Worm (Caenorhabditis elegans) whole organism, L4/young adult: ENCODE results near the gene dhhc-1.

Experiments used
- dao-5 ChIP-seq: sonication (generic microtip); optimal IDR thresholded peaks from 2 replicates; lab custom pipeline; 2016; ENCODE audit warnings: missing genotype, missing genetic modification characterization, moderate library complexity, missing compliant biosample characterization
- him-1 ChIP-seq: sonication (generic microtip); optimal IDR thresholded peaks from 2 replicates; lab custom pipeline; 2016; ENCODE audit warnings: missing genotype, missing genetic modification reagents, missing genetic modification characterization, missing compliant biosample characterization

ce11 chrX:15077597-15078261 is 22.5 kb downstream of the dhhc-1 start, which contains the start of the genes H40L08.8, H40L08.2 and H40L08.7:
- TF ChIP-seq him-1 (no peak), dao-5 (tag; lab: Kevin White, UChicago) (no peak)
